Worm (Caenorhabditis elegans) whole organism, L4/young adult: ENCODE results near the gene daf-28.

Source experiments
- W03F9.2 ChIP-seq: fragments of 150-350 bp; optimal IDR thresholded peaks from 2 replicates; lab custom pipeline; 2014; ENCODE audit warnings: missing biosample characterization, missing genetic modification characterization
- dao-5 ChIP-seq: sonication (generic microtip); optimal IDR thresholded peaks from 2 replicates; lab custom pipeline; 2016; ENCODE audit warnings: missing genotype, missing genetic modification characterization, moderate library complexity, missing compliant biosample characterization
- him-1 ChIP-seq: sonication (generic microtip); optimal IDR thresholded peaks from 2 replicates; lab custom pipeline; 2016; ENCODE audit warnings: missing genotype, missing genetic modification reagents, missing genetic modification characterization, missing compliant biosample characterization

The daf-28 gene

DNA sequence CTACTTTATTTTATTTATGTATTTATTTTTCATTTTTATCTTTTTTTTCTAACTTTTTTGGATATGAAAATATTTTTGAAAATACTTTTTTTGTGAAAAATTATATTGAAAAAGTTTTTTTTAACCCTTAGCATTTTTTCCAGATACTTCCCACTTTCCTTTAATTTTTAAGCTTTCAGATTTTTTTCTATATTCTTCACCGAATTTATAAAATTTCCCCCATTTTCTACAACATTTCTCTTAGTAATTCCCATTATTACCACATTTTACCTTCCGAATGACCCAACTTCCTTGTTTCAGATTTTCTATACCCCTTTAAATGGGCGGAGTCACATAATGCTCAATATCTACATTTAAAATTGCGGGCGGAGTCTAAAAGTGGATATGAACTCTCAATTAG, at the start of gene daf-28:
Gene daf-28 (plus strand): TSS at position 301 of the 400 bp plus-strand sequence.
- TF ChIP-seq dao-5 (no peak), W03F9.2 (tag; lab: Kevin White, UChicago) (no peak), him-1 (no peak)

DNA sequence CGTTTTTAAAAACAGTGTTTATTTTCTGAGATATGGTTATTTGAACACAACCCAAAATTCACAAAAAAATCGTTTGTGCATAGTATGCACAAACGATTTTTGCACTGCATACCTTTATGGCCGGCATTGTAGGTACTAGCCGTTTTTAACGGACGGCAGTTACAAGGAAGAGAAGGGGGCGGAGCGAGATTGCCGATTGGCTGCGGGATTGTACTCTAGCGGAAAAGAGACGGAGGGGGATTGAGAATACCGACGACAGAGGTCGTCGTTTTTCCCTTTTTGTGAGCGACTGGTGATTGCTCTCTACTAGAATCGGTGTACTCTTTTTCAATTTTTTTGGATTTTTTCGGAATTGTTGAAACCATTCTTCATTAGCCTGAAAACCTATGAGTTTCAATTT, 47.2 kb upstream of the daf-28 start:
- TF ChIP-seq dao-5 = no peak
- TF ChIP-seq W03F9.2 (tag; lab: Kevin White, UChicago) = no peak
- no peak for TF ChIP-seq him-1

DNA sequence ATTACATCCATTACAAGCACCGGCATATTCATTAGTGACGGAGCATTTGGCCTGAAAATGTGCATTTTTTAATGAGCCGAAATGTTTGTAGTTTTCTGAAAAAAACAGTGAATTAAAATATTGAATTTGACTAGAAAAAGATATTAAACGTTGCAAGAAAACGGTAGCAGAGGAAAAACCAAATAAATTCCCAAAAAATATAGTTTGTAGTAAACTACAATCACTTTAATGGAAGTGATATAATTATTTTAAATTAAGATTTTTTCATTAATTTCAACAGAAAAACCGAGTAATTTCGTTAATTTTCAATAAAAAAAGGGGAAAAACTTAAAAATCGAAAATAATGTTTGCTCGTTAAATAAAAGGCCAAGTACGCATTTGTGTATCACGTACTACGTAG, 43.3 kb upstream of the daf-28 start, which contains the start of gene M162.15:
Gene M162.15 (minus strand): TSS at position 101 of the 400 bp plus-strand sequence.
- TF ChIP-seq dao-5 = no peak

DNA sequence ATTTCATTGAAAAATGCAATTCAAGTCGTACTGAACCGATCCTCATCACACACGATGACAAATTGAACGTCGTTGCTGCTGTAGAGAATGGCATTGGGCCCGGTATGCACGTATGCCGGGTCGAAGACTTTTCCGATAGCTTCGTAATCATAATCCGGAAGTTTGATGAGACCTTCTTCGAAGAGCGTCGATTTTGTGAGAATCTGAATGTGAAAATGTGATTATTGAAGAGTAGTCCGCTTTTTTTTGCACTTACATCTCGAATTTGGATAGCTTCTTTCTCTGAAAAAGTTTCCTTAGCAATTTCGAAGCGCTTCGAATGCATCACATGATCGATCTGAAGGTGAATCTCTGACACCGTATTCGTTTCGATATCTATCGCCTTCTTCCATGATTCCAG, 37.7 kb upstream of the daf-28 start, which contains the start of gene fbxa-118:
Gene fbxa-118 (minus strand): TSS at position 101 of the 400 bp plus-strand sequence.
- TF ChIP-seq dao-5 (no peak), him-1 (no peak)

DNA sequence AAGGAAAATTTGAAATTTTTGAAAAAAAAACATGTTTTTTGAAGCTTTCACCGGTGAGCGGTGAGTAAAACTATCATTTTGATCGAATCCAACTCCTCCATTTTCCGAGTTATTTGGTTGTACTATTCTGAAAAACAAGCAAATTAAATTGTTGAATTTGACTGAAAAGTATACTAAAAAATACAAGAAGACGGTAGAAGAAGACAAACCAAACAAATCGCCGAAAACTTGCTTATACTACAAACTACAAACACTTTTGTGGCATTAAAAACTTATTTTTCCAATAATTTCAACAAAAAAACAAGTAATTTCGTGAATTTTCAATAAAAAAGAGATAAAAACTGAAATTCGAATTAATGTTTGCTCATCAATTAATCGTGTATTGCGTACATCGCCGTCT, 36.3 kb upstream of the daf-28 start, which contains the start of gene fbxa-194:
Gene fbxa-194 (minus strand): TSS at position 101 of the 400 bp plus-strand sequence.
- TF ChIP-seq W03F9.2 (tag; lab: Kevin White, UChicago) = no peak
- TF ChIP-seq him-1 = no peak
- no peak for TF ChIP-seq dao-5

DNA sequence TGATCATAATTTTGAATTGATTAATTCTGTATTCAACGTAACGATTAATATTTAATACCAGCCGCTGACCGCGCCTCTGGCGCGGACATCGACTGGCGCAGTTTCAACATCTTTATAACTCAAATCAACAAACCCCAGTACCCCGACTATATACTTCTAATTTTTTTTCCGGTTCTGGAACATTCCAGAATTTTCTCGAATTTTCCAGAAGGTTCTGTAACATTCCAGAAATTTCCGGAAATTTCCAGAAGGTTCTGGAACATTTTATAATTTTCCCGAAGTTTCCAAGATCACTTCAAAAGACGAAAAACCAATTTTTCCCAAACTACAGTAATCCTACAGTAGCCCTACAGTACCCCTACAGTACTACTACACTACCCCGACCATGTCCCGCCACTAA, 35.7 kb upstream of the daf-28 start:
- no peak for TF ChIP-seq W03F9.2 (tag; lab: Kevin White, UChicago)
- no peak for TF ChIP-seq him-1
- no peak for TF ChIP-seq dao-5

DNA sequence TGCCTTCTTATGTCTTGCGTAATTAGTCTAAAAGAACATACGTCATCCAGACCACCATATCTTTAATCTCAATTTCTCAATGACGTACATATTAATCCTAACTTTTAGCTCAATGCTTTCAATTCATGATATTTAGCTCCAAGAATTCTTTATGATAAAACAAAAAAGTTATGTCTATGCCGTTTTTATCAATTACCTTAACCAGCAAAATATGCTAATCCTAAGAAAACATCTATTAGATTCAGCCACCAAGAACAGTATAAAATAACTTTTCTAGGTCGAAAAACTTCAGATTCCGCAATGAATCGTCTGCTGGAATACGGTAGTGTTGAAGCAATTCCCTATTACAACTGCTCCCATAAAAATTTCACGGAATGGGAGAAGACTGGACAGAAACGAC, 31.1 kb upstream of the daf-28 start, which contains the start of gene srt-45:
Gene srt-45 (plus strand): TSS at position 301 of the 400 bp plus-strand sequence.
- TF ChIP-seq him-1 = no peak

DNA sequence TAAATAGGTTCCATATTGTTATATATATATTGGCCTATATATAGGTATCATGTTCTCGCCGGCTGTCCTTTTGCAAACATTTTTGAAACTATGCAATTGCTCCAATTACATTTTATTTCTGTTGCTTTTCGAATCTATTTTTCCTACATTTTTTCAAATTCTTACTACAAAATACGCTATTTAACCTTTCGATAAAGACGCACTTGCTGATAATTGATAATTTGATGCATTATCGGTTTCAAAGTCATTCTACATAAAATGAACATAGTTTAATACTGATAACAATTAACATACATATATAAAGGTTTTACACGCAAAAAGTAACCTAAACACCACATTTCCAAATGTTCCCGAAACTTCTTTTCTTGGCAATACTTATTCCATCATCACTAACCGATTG, 26.6 kb upstream of the daf-28 start, which contains the start of gene clec-258:
Gene clec-258 (plus strand): TSS at position 81 of the 400 bp plus-strand sequence.
- TF ChIP-seq him-1 (no peak), W03F9.2 (tag; lab: Kevin White, UChicago) (no peak), dao-5 (no peak)

DNA sequence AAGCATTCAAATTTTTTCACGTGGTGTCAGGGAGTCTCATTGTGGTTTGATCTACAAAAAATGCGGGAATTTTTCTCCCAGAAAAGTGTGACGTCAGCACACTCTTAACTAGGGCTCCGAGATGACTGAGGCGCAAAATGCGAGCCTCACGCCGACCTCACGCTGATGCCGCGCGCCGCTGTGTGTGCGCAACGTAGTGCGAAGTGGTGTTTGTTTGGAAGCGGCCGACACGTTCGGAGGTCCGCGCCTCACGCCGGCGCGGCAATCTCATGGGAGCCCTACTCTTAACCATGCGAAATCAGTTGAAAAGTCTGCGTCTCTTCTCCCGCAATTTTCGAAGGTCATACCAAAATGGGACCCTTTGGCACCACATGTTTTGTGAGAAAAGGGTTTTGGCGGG, 24.7 kb upstream of the daf-28 start:
- no peak for TF ChIP-seq dao-5
- TF ChIP-seq W03F9.2 (tag; lab: Kevin White, UChicago) = no peak
- no peak for TF ChIP-seq him-1

DNA sequence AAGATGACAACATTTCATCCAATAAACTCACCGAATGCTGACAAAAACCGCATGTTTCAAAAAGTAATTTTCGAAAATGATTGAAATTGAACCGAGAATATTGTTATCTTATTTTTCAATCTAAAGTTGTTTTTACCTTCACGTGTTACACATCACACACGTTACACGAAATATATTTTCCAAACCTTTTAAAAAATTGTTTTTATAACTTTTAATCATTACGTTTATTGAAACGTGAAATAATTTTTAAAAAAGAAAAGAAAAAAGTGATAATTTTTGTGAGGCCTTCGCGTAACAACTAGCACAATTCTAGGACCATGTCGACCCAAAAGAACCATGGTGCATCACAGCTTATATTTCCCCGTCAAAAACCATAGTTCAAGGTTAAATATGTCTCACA, 20.0 kb upstream of the daf-28 start, which contains the start of gene M162.7:
Gene M162.7 (minus strand): TSS at position 101 of the 400 bp plus-strand sequence.
- TF ChIP-seq him-1 = no peak

DNA sequence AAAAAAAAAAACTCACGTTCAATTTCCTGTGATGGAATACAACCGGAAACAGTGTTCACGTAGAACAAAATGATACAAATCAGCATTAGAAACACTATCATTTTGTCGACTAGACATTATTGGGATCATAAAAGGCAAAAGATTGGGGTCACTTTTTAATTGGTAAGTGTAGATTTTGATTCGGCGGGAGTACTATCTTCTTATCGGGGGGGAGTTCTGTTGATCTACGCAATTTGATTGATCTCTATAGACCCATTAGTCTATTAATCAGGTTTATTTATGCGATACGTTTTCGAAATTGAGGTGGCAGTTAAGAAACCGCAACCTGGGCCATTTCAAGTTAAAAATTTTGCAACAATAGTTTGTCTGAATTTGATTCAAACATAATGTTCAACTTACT, 13.9 kb upstream of the daf-28 start, which contains the start of gene Y116F11B.2:
Gene Y116F11B.2 (minus strand): TSS at position 101 of the 400 bp plus-strand sequence.
- no peak for TF ChIP-seq him-1
- TF ChIP-seq W03F9.2 (tag; lab: Kevin White, UChicago) = no peak

DNA sequence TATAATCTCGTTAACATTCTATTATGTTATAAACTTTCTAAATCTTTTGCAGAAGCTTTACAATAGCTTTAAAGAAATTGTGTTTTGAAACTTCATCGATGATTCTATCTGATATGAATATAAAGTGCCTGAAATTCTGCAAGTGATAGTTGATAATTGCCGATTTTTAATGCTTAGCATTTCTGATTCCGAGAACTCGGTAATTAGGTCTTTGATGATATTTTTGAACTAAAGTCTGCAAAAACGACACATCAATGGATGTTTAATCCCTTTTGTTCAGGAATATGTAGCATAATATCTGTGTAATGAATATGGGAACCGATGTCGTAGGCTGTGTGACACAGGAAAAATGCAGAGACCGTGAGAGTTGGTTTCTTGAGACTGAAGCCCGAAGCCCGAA, 12.1 kb upstream of the daf-28 start:
- no peak for TF ChIP-seq him-1

DNA sequence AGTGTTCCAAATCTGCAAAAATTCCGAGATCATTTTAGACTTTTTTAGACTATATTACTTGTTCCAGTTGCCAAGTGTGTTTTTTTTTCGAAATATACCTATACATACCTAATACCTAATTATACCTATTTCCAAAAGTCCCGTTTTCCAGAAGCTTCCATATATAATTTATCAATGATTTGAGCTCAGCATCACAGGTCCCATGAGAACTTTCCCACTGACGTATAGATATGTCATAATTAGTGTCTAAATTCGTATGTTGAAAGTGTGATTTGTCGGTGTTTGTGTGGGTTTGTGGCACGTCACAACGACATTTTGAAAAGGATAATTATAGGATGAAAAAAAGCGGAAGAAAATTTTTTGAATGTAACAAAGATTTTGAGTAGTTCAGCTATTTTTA, 9.4 kb upstream of the daf-28 start:
- TF ChIP-seq him-1 = no peak
- no peak for TF ChIP-seq dao-5
- TF ChIP-seq W03F9.2 (tag; lab: Kevin White, UChicago) = no peak

DNA sequence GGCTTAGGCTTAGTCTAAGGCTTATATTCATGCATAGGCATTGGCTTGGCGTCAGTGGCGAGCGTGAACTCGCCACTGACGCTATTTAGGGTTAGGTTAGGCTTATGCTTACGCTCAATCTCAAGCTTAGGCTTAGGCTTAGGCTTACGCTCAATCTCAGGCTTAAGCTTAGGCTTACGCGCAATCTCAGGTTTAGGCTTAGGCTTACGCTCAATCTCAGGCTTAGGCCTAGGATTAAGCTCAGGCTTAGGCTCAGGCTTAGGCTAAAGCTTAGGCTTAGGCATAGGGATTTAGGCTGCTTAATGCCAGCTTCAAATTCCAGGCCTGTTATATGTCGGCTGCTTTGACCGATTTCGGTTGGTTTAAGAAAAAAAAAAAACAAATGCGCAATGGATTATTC, 5.2 kb downstream of the daf-28 start:
- TF ChIP-seq W03F9.2 (tag; lab: Kevin White, UChicago) = no peak
- no peak for TF ChIP-seq him-1
- TF ChIP-seq dao-5 = no peak

DNA sequence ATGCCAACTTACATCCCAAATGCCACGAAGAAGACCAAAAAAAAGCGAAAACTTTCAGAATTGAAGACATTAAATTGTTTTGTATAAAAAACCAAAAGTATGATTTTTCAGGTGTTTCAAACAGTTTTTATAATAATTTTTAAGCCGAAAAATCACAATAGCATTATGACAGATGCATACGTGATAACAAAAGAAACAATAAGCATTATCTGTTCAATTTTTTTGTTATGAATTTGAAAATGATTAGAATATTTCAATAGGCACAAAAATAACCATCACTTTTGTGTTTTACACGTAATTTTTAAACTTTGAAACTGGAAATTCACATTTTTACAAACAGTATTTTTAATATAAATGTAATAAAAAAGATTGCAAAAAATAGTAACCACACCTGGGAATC, 7.2 kb downstream of the daf-28 start, which contains the start of gene Y116F11B.17:
Gene Y116F11B.17 (minus strand): TSS at position 101 of the 400 bp plus-strand sequence.
- TF ChIP-seq dao-5 (no peak), W03F9.2 (tag; lab: Kevin White, UChicago) (no peak), him-1 (no peak)

DNA sequence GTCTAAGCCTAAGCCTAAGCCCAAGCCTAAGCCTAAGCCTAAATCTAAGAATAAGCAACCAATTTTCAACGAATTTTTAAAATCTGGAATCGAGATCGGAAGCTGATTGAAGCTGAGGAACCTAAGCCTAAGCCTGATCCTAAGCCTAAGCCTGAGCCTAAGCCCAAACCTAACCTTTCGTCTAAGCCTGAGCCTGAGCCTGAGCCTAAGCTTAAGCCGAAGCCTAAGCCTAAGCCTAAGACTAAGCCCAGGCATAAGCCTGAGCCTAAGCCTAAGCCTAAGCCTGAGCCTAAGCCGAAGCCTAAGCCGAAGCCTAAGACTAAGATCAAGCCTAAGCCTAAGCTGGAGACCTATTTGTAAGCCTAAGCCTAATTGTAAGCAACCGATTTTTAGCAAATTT, 12.5 kb downstream of the daf-28 start:
- TF ChIP-seq W03F9.2 (tag; lab: Kevin White, UChicago) = no peak
- no peak for TF ChIP-seq dao-5
